Worm (Caenorhabditis elegans) whole organism, L3 larva: ENCODE data around the gene F45E1.5.

ENCODE experiments used
- R02D3.7 ChIP-seq: fragments of 150-350 bp; optimal IDR thresholded peaks from 2 replicates; lab custom pipeline; 2014; ENCODE audit warnings: missing biosample characterization, missing genetic modification characterization
- aly-2 ChIP-seq: fragments of 150-350 bp; optimal IDR thresholded peaks from 2 replicates; lab custom pipeline; 2014; ENCODE audit warnings: missing biosample characterization, missing genetic modification characterization
- ama-1 ChIP-seq: fragments of 150-350 bp; optimal IDR thresholded peaks from 2 replicates; lab custom pipeline; 2018
- ceh-16 ChIP-seq: sonication (generic microtip); optimal IDR thresholded peaks from 2 replicates; lab custom pipeline; 2017; ENCODE audit warnings: missing biosample characterization, missing genetic modification characterization
- ceh-28 ChIP-seq: fragments of 150-350 bp; optimal IDR thresholded peaks from 2 replicates; lab custom pipeline; 2014; ENCODE audit warnings: missing biosample characterization, missing genetic modification reagents, missing genetic modification characterization
- ceh-82 ChIP-seq: fragments of 150-350 bp; optimal IDR thresholded peaks from 2 replicates; lab custom pipeline; 2014; ENCODE audit warnings: missing biosample characterization, missing genetic modification characterization
- ceh-9 ChIP-seq: sonication (generic microtip); optimal IDR thresholded peaks from 2 replicates; lab custom pipeline; 2018; ENCODE audit warnings: missing biosample characterization, missing genetic modification characterization
- daf-12 ChIP-seq: fragments of 150-350 bp; optimal IDR thresholded peaks from 2 replicates; lab custom pipeline; 2014; ENCODE audit warnings: missing biosample characterization, missing genetic modification reagents, missing genetic modification characterization
- egl-27 ChIP-seq: sonication (generic microtip); optimal IDR thresholded peaks from 4 replicates; lab custom pipeline; 2017; ENCODE audit warnings: missing biosample characterization, missing genetic modification reagents, missing genetic modification characterization
- egl-5 ChIP-seq: fragments of 150-350 bp; optimal IDR thresholded peaks from 2 replicates; lab custom pipeline; 2017; ENCODE audit warnings: missing biosample characterization, missing genetic modification reagents, missing genetic modification characterization, inconsistent platforms
- elt-1 ChIP-seq: fragments of 150-350 bp; optimal IDR thresholded peaks from 2 replicates; lab custom pipeline; 2014; ENCODE audit warnings: missing biosample characterization, missing genetic modification characterization
- elt-3 ChIP-seq, 3 experiments: fragments of 150-350 bp in 1 of 3; sonication (generic microtip) in 2 of 3; optimal IDR thresholded peaks; 2 replicates in 2 of 3; 4 replicates in 1 of 3; lab custom pipeline; 2014 to 2017; ENCODE audit warnings: missing biosample characterization in 3 of 3, missing genetic modification characterization in 3 of 3
- eor-1 ChIP-seq, 2 experiments: fragments of 150-350 bp; optimal IDR thresholded peaks; 2 replicates each; lab custom pipeline; 2014 to 2018; ENCODE audit warnings: missing biosample characterization in 2 of 2, missing genetic modification characterization in 2 of 2
- fkh-10 ChIP-seq: sonication (generic microtip); optimal IDR thresholded peaks from 2 replicates; lab custom pipeline; 2017; ENCODE audit warnings: missing biosample characterization, missing genetic modification reagents, missing genetic modification characterization
- fkh-2 ChIP-seq: fragments of 150-350 bp; optimal IDR thresholded peaks from 2 replicates; lab custom pipeline; 2014; ENCODE audit warnings: missing biosample characterization, missing genetic modification reagents, missing genetic modification characterization
- fos-1 ChIP-seq: fragments of 150-350 bp; optimal IDR thresholded peaks from 2 replicates; lab custom pipeline; 2014; ENCODE audit warnings: missing biosample characterization, missing genetic modification characterization
- hmg-11 ChIP-seq: sonication (generic microtip); optimal IDR thresholded peaks from 2 replicates; lab custom pipeline; 2016; ENCODE audit warnings: missing genetic modification characterization, missing compliant biosample characterization
- jun-1 ChIP-seq: fragments of 150-350 bp; optimal IDR thresholded peaks from 2 replicates; lab custom pipeline; 2014; ENCODE audit warnings: missing biosample characterization, missing genetic modification reagents, missing genetic modification characterization
- lin-39 ChIP-seq: fragments of 150-350 bp; optimal IDR thresholded peaks from 2 replicates; lab custom pipeline; 2018; ENCODE audit warnings: missing biosample characterization, missing genetic modification reagents, missing genetic modification characterization
- mdl-1 ChIP-seq: fragments of 150-350 bp; optimal IDR thresholded peaks from 2 replicates; lab custom pipeline; 2014; ENCODE audit warnings: missing biosample characterization, missing genetic modification characterization
- nfya-1 ChIP-seq: sonication (generic microtip); optimal IDR thresholded peaks from 2 replicates; lab custom pipeline; 2017; ENCODE audit warnings: missing genetic modification characterization, mild to moderate bottlenecking, missing compliant biosample characterization, antibody characterized with exemption, moderate library complexity; ENCODE audit not compliant: insufficient read depth
- nhr-11 ChIP-seq: fragments of 150-350 bp; optimal IDR thresholded peaks from 2 replicates; lab custom pipeline; 2014; ENCODE audit warnings: missing biosample characterization, missing genetic modification characterization
- nhr-23 ChIP-seq: fragments of 150-350 bp; optimal IDR thresholded peaks from 2 replicates; lab custom pipeline; 2014; ENCODE audit warnings: missing biosample characterization, missing genetic modification reagents, missing genetic modification characterization
- nhr-25 ChIP-seq: sonication (generic microtip); optimal IDR thresholded peaks from 2 replicates; lab custom pipeline; 2017; ENCODE audit warnings: missing biosample characterization, missing genetic modification characterization
- nhr-43 ChIP-seq: sonication (generic microtip); optimal IDR thresholded peaks from 2 replicates; lab custom pipeline; 2016; ENCODE audit warnings: mild to moderate bottlenecking, missing genetic modification characterization, missing compliant biosample characterization; ENCODE audit not compliant: poor library complexity, severe bottlenecking
- nhr-76 ChIP-seq: fragments of 150-350 bp; sonication (generic microtip); optimal IDR thresholded peaks from 5 replicates; lab custom pipeline; 2014; ENCODE audit warnings: missing biosample characterization, missing genetic modification characterization
- pha-4 ChIP-seq: fragments of 150-350 bp; optimal IDR thresholded peaks from 2 replicates; lab custom pipeline; 2014; ENCODE audit warnings: missing biosample characterization, missing genetic modification reagents, missing genetic modification characterization
- skn-1 ChIP-seq: fragments of 150-350 bp; optimal IDR thresholded peaks from 2 replicates; lab custom pipeline; 2014; ENCODE audit warnings: missing biosample characterization, missing genetic modification characterization
- snpc-4 ChIP-seq: fragments of 150-350 bp; optimal IDR thresholded peaks from 2 replicates; lab custom pipeline; 2014; ENCODE audit warnings: missing biosample characterization, missing genetic modification characterization
- tbx-2 ChIP-seq: sonication (generic microtip); optimal IDR thresholded peaks from 2 replicates; lab custom pipeline; 2016; ENCODE audit warnings: mild to moderate bottlenecking, missing genetic modification characterization, missing compliant biosample characterization
- unc-39 ChIP-seq: sonication (generic microtip); optimal IDR thresholded peaks from 4 replicates; lab custom pipeline; 2017; ENCODE audit warnings: missing biosample characterization, missing genetic modification characterization
- unc-62 ChIP-seq: fragments of 150-350 bp; sonication (generic microtip); optimal IDR thresholded peaks from 4 replicates; lab custom pipeline; 2014; ENCODE audit warnings: missing biosample characterization, missing genetic modification reagents, missing genetic modification characterization
- ztf-11 ChIP-seq: fragments of 150-350 bp; optimal IDR thresholded peaks from 2 replicates; lab custom pipeline; 2014; ENCODE audit warnings: missing biosample characterization, missing genetic modification characterization

The F45E1.5 gene

DNA sequence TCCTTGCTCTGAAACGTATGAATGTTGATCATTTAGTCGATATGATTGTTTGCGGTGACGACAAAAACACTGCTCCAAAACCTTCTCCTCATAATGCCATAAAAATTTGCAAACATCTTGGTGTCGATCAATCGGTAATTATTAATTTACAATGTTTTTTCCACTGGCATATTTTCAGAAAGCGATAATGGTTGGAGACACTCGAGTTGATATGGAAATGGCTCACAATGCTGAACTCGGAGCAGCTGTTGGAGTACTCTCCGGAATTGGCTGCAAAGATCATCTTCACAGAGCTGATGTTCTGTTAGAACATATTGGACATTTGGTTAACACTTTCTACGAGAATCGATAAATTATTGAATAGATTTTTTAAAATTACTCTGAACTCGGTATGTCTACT, 12.0 kb downstream of the F45E1.5 start:
- no peak for TF ChIP-seq mdl-1
- TF ChIP-seq ceh-82 (tag; lab: Kevin White, UChicago), result no peak
- no peak for TF ChIP-seq ceh-9 (tag; lab: Kevin White, UChicago)
- no peak for TF ChIP-seq egl-5 (tag; lab: Kevin White, UChicago)
- no peak for TF ChIP-seq ceh-16 (tag; lab: Kevin White, UChicago)
- TF ChIP-seq snpc-4 (tag; lab: Kevin White, UChicago), result no peak
- no peak for TF ChIP-seq fkh-2
- TF ChIP-seq unc-39 (tag; lab: Kevin White, UChicago), result no peak
- TF ChIP-seq elt-1 (tag; lab: Kevin White, UChicago), result no peak
- TF ChIP-seq pha-4 (tag; lab: Kevin White, UChicago), result no peak
- no peak for TF ChIP-seq elt-3 (tag; optimal IDR thresholded peaks at IDR 0.05; lab: Kevin White, UChicago)
- TF ChIP-seq nhr-25, result no peak
- TF ChIP-seq hmg-11 (tag; lab: Kevin White, UChicago), result no peak
- no peak for TF ChIP-seq skn-1 (tag; lab: Kevin White, UChicago)
- TF ChIP-seq R02D3.7 (tag; lab: Kevin White, UChicago), result no peak
- TF ChIP-seq fos-1, result no peak

DNA sequence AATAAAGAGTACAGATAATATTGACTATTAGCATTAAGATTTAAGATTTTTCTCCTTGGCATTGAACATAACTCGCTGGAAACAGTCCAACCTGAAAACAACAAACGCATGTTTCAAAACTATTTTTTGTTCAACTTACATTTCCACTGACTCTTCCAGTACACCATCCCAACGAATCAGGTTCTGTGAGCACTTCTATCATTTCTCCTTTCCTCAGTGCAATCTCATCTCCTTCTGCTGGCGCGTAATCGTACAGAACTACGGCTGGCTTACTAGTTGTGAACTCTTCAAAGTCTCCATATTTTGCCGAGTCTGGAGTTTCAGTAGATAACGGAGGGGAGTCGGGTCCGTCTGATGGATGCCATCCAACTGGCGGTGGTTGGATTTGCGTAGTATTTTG, 12.7 kb downstream of the F45E1.5 start:
- TF ChIP-seq elt-1 (tag; lab: Kevin White, UChicago), result no peak
- TF ChIP-seq ama-1 (lab: Kevin White, UChicago), result peak; percentile 82
- TF ChIP-seq ceh-82 (tag; lab: Kevin White, UChicago), result no peak
- no peak for TF ChIP-seq ztf-11 (tag; lab: Kevin White, UChicago)
- TF ChIP-seq nhr-43 (tag; lab: Kevin White, UChicago), result peak; percentile 48
- TF ChIP-seq nhr-25, result peak; percentile 29
- no peak for TF ChIP-seq nfya-1 (tag; lab: Kevin White, UChicago)
- TF ChIP-seq snpc-4 (tag; lab: Kevin White, UChicago), result no peak
- TF ChIP-seq eor-1 (tag; optimal IDR thresholded peaks at IDR 0.05; lab: Kevin White, UChicago), result no peak
- TF ChIP-seq unc-62 (GFP tag; lab: Kevin White, UChicago), result no peak
- TF ChIP-seq, all 47 proteins: peak for 3

DNA sequence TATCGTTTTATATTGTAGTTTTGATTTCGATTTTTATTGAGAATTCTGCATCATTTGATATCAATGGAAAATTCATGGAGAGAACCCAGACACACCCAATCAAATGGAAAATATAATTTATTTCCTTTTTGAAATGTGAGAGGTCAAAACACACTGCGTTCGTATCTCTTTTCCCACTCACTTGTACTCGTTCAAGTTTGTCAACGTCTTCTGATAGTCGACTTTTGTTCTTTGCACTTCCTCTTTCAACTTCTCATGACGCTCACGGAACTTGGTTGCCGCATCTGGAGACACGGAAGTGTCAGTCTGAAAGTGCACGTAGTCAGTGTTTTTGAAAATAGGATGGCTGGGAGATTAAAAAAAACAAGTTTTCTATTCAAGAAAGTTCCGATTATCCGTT, 13.8 kb downstream of the F45E1.5 start:
- TF ChIP-seq nhr-76 (tag; lab: Kevin White, UChicago) (peak; percentile 22), nhr-23 (tag; lab: Kevin White, UChicago) (peak; percentile 83), nhr-25 (peak; percentile 27), elt-3 (tag; optimal IDR thresholded peaks at IDR 0.05; lab: Kevin White, UChicago) (no peak), nhr-11 (tag; lab: Kevin White, UChicago) (no peak), ceh-28 (tag; lab: Kevin White, UChicago) (peak; percentile 55), tbx-2 (tag; lab: Kevin White, UChicago) (peak; percentile 26), nhr-43 (tag; lab: Kevin White, UChicago) (peak; percentile 75), egl-27 (peak; percentile 79)

DNA sequence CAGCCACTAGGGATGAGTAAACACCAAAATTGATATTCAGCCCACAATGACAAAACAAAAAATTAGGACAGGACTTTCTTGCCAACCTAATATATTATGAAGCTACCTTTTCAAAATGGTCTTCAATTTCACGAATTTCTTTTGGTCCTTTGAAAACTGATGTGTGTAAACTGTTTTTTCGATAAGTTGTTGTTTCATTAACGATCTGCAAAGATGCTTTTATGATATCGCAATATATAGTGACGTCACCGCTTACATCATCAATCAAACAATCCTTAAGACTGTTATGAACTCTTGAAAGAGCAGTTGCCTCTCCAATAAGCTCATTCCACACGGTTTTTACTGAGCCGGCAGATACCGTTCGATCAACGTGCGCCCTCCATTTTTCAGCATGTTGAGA, 15.6 kb downstream of the F45E1.5 start:
- TF ChIP-seq nhr-23 (tag; lab: Kevin White, UChicago) (no peak), fkh-10 (GFP tag; lab: Kevin White, UChicago) (no peak)

ce11 chrX:7994486-7994885, 18.0 kb downstream of the F45E1.5 start:
- TF ChIP-seq lin-39 (tag; lab: Kevin White, UChicago) (no peak), aly-2 (tag; lab: Kevin White, UChicago) (no peak), R02D3.7 (tag; lab: Kevin White, UChicago) (no peak), ceh-28 (tag; lab: Kevin White, UChicago) (no peak), daf-12 (tag; lab: Kevin White, UChicago) (no peak), pha-4 (tag; lab: Kevin White, UChicago) (peak; percentile 43), jun-1 (tag; lab: Kevin White, UChicago) (no peak)
